Worm (Caenorhabditis elegans): Measurements from ENCODE around the gene fbxa-73.

- TF ChIP-seq madf-10 (tag; optimal IDR thresholded peaks at IDR 0.05) (no peak), C06A6.2 (GFP tag; conservative IDR thresholded peaks at IDR 0.05) (no peak), efl-1 (GFP tag; optimal IDR thresholded peaks at IDR 0.05) (no peak), somi-1 (GFP tag; optimal IDR thresholded peaks at IDR 0.05) (no peak), unc-130 (GFP tag; optimal IDR thresholded peaks at IDR 0.05) (no peak), unc-62 (GFP tag; optimal IDR thresholded peaks at IDR 0.05) (no peak), hrde-1 (tag; optimal IDR thresholded peaks at IDR 0.05; ENCODE audit: borderline replicate concordance) (no peak), B0261.1 (tag; optimal IDR thresholded peaks at IDR 0.05) (no peak), madf-8 (GFP tag; conservative IDR thresholded peaks at IDR 0.05) (no peak), madf-6 (GFP tag; IDR thresholded peaks at IDR 0.05) (no peak), die-1 (tag; optimal IDR thresholded peaks at IDR 0.05) (no peak)
Observed at ce11 chrIII:2234192-2234934, 18.9 kb upstream of the fbxa-73 start, which contains the start of gene C39B5.2.
